Worm (Caenorhabditis elegans): ENCODE data around the gene hlh-3.

DNA sequence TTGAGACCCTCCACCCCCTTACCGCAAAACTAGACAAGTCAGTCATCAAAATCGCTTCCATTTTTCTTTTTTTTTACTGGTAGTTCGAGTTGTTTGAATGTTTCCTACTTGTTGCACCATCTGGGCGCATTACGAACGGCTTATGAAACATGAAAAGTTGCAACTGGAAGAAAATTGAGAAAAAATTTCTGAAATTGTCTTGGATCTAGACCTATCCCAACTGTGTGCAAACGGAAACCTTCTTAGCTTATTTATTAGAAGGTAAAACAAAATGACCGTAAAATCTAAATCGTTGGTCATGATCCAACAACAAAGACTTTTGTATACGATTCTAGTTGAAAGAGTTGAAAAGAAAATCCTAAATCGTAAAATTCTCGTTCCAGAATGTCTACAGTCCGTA is 11.9 kb upstream of the hlh-3 start:
- TF ChIP-seq klf-2 (GFP tag; conservative IDR thresholded peaks at IDR 0.05) (no peak), flt-1 (GFP tag; IDR thresholded peaks at IDR 0.05) (no peak), ref-1 (GFP tag; conservative IDR thresholded peaks at IDR 0.05) (no peak), med-1 (GFP tag; optimal IDR thresholded peaks at IDR 0.05; ENCODE audit: insufficient read depth) (no peak)
